Worm (Caenorhabditis elegans): ENCODE measurements around the gene ccdc-149.

ce11 chrX:11507836-11508235 is 3.4 kb downstream of the ccdc-149 start:
- TF ChIP-seq hlh-30 (tag; optimal IDR thresholded peaks at IDR 0.05; ENCODE audit: insufficient read depth) (no peak), fkh-6 (tag; optimal IDR thresholded peaks at IDR 0.05) (no peak), tbx-7 (tag; optimal IDR thresholded peaks at IDR 0.05) (no peak), rnt-1 (tag; optimal IDR thresholded peaks at IDR 0.05) (no peak), pqm-1 (tag; optimal IDR thresholded peaks at IDR 0.05) (no peak), ceh-30 (tag; optimal IDR thresholded peaks at IDR 0.05) (no peak), dve-1 (tag; optimal IDR thresholded peaks at IDR 0.05) (no peak), hlh-15 (tag; optimal IDR thresholded peaks at IDR 0.05) (no peak), ama-1 (optimal IDR thresholded peaks at IDR 0.05) (no peak), dmd-4 (tag; optimal IDR thresholded peaks at IDR 0.05; ENCODE audit: borderline replicate concordance) (no peak)

All from whole organism, late embryonic.